Worm (Caenorhabditis elegans): ENCODE measurements around the gene atf-6.

The atf-6 gene

ce11 chrX:12509334-12509944 is 28.7 kb downstream of the atf-6 start (continued):
- TF ChIP-seq nhr-47 (tag; optimal IDR thresholded peaks at IDR 0.05) (peak; percentile 60), nhr-19 (GFP tag; conservative IDR thresholded peaks at IDR 0.05) (peak; percentile 91), hlh-4 (tag; optimal IDR thresholded peaks at IDR 0.05) (no peak), snu-23 (GFP tag; optimal IDR thresholded peaks at IDR 0.05) (peak; percentile 81), tbx-2 (tag; optimal IDR thresholded peaks at IDR 0.05) (peak; percentile 44), hlh-17 (GFP tag; optimal IDR thresholded peaks at IDR 0.05; ENCODE audit: borderline replicate concordance) (no peak), pqm-1 (tag; optimal IDR thresholded peaks at IDR 0.05) (no peak), lsy-2 (tag; optimal IDR thresholded peaks at IDR 0.05) (peak; percentile 50 to 64), pag-3 (tag; optimal IDR thresholded peaks at IDR 0.05; ENCODE audit: borderline replicate concordance, insufficient read depth) (peak; percentile 34), ceh-8 (GFP tag; optimal IDR thresholded peaks at IDR 0.05) (no peak), nhr-90 (tag; optimal IDR thresholded peaks at IDR 0.05; ENCODE audit: poor library complexity) (peak; percentile 76), ceh-63 (GFP tag; optimal IDR thresholded peaks at IDR 0.05) (no peak), skn-1 (tag; optimal IDR thresholded peaks at IDR 0.05) (peak; percentile 61), ztf-4 (tag; optimal IDR thresholded peaks at IDR 0.05) (peak; percentile 52), lin-39 (tag; optimal IDR thresholded peaks at IDR 0.05) (peak; percentile 37), irx-1 (tag; optimal IDR thresholded peaks at IDR 0.05) (no peak), isw-1 (GFP tag; IDR thresholded peaks at IDR 0.05) (no peak), F16B12.6 (tag; optimal IDR thresholded peaks at IDR 0.05) (no peak), ceh-90 (tag; optimal IDR thresholded peaks at IDR 0.05) (no peak), lin-35 (GFP tag; optimal IDR thresholded peaks at IDR 0.05) (peak in 1 of 2 experiments; percentile 67), aha-1 (tag; optimal IDR thresholded peaks at IDR 0.05) (no peak), snpc-4 (tag; optimal IDR thresholded peaks at IDR 0.05) (no peak), fkh-8 (tag; optimal IDR thresholded peaks at IDR 0.05) (no peak), unc-130 (tag; optimal IDR thresholded peaks at IDR 0.05) (peak; percentile 73), zip-4 (GFP tag; optimal IDR thresholded peaks at IDR 0.05) (no peak), nhr-12 (tag; optimal IDR thresholded peaks at IDR 0.05) (no peak), ama-1 (optimal IDR thresholded peaks at IDR 0.05) (no peak), nhr-11 (tag; optimal IDR thresholded peaks at IDR 0.05) (no peak), Y116A8C.19 (tag; optimal IDR thresholded peaks at IDR 0.05; ENCODE audit: borderline replicate concordance) (no peak), nhr-71 (tag; optimal IDR thresholded peaks at IDR 0.05) (peak; percentile 94), nhr-85 (tag) (peak; percentile 81), vab-15 (tag; optimal IDR thresholded peaks at IDR 0.05) (no peak), lin-15B (tag; optimal IDR thresholded peaks at IDR 0.05) (no peak), unc-30 (tag; optimal IDR thresholded peaks at IDR 0.05) (no peak), lin-13 (GFP tag; optimal IDR thresholded peaks at IDR 0.05) (no peak), mef-2 (tag; optimal IDR thresholded peaks at IDR 0.05) (no peak), sup-37 (GFP tag; optimal IDR thresholded peaks at IDR 0.05) (no peak), elt-2 (tag; optimal IDR thresholded peaks at IDR 0.05) (peak; percentile 96), efl-1 (optimal IDR thresholded peaks at IDR 0.05) (peak in 1 of 2 experiments; percentile 14), efl-1 (GFP tag; optimal IDR thresholded peaks at IDR 0.05 in 1 of 2) (no peak), C16A3.4 (tag; optimal IDR thresholded peaks at IDR 0.05) (peak; percentile 7), ztf-11 (tag; optimal IDR thresholded peaks at IDR 0.05) (no peak), ceh-88 (GFP tag; IDR thresholded peaks at IDR 0.05) (peak; percentile 23; the same call in 1 of the 2 replicates), egl-27 (tag; optimal IDR thresholded peaks at IDR 0.05) (no peak), mdl-1 (tag; optimal IDR thresholded peaks at IDR 0.05) (peak in 1 of 2 experiments; percentile 54), grh-1 (GFP tag; IDR thresholded peaks at IDR 0.05) (0 out of 2 replicates have a peak, but pooled peaks have one; percentile 21), nhr-237 (tag; optimal IDR thresholded peaks at IDR 0.05) (no peak), unc-98 (GFP tag; IDR thresholded peaks at IDR 0.05) (no peak), fkh-10 (GFP tag; optimal IDR thresholded peaks at IDR 0.05) (no peak), nhr-20 (tag; optimal IDR thresholded peaks at IDR 0.05) (peak; percentile 93), rnt-1 (tag; optimal IDR thresholded peaks at IDR 0.05) (peak; percentile 79), sox-4 (tag; optimal IDR thresholded peaks at IDR 0.05) (peak; percentile 31), egl-13 (tag; optimal IDR thresholded peaks at IDR 0.05) (no peak)
